Worm (Caenorhabditis elegans): ENCODE results near the gene ugt-11.
"Not testable (repeated sequence)": the region's sequence is repeated elsewhere in the genome, so short reads cannot be mapped to it uniquely, and the experiment has no call there.

Gene ugt-11

ce11 chrV:4913853-4914252 is 19.0 kb upstream of the ugt-11 start:
- TF ChIP-seq tbx-11 (GFP tag; IDR thresholded peaks at IDR 0.05) (no peak), sea-1 (GFP tag; conservative IDR thresholded peaks at IDR 0.05) (no peak), tra-4 (tag; optimal IDR thresholded peaks at IDR 0.05) (no peak), ceh-13 (GFP tag; optimal IDR thresholded peaks at IDR 0.05) (no peak), hnd-1 (tag; optimal IDR thresholded peaks at IDR 0.05) (no peak), F13C5.2 (tag; optimal IDR thresholded peaks at IDR 0.05) (no peak), hmbx-1 (tag; optimal IDR thresholded peaks at IDR 0.05) (no peak), aly-1 (tag; optimal IDR thresholded peaks at IDR 0.05) (no peak), tbx-37 (GFP tag; conservative IDR thresholded peaks at IDR 0.05) (no peak), pes-1 (GFP tag; IDR thresholded peaks at IDR 0.05) (no peak), ets-7 (tag; optimal IDR thresholded peaks at IDR 0.05) (no peak), hmg-4 (GFP tag; optimal IDR thresholded peaks at IDR 0.05) (no peak), ceh-36 (tag; optimal IDR thresholded peaks at IDR 0.05) (no peak), B0310.2 (tag; optimal IDR thresholded peaks at IDR 0.05) (no peak), scrt-1 (GFP tag; IDR thresholded peaks at IDR 0.05) (no peak), flt-1 (GFP tag; IDR thresholded peaks at IDR 0.05) (no peak), ama-1 (optimal IDR thresholded peaks at IDR 0.05) (no peak)

ce11 chrV:4912313-4912712 is 17.4 kb upstream of the ugt-11 start, which contains the start of gene H23N18.5:
TSS of gene H23N18.5 (minus strand) at chrV:4912381.
- TF ChIP-seq B0310.2 (tag; optimal IDR thresholded peaks at IDR 0.05) (no peak), flt-1 (GFP tag; IDR thresholded peaks at IDR 0.05) (no peak), ceh-13 (GFP tag; optimal IDR thresholded peaks at IDR 0.05) (no peak), hnd-1 (tag; optimal IDR thresholded peaks at IDR 0.05) (no peak), tbx-37 (GFP tag; conservative IDR thresholded peaks at IDR 0.05) (no peak), ceh-36 (tag; optimal IDR thresholded peaks at IDR 0.05) (no peak), hmg-4 (GFP tag; optimal IDR thresholded peaks at IDR 0.05) (no peak), ama-1 (optimal IDR thresholded peaks at IDR 0.05) (no peak), ets-7 (tag; optimal IDR thresholded peaks at IDR 0.05) (no peak), hmbx-1 (tag; optimal IDR thresholded peaks at IDR 0.05) (no peak), tra-4 (tag; optimal IDR thresholded peaks at IDR 0.05) (no peak), aly-1 (tag; optimal IDR thresholded peaks at IDR 0.05) (no peak), pes-1 (GFP tag; IDR thresholded peaks at IDR 0.05) (no peak), F13C5.2 (tag; optimal IDR thresholded peaks at IDR 0.05) (no peak), sea-1 (GFP tag; conservative IDR thresholded peaks at IDR 0.05) (no peak), scrt-1 (GFP tag; IDR thresholded peaks at IDR 0.05) (no peak)

ce11 chrV:4908591-4908990 is 13.7 kb upstream of the ugt-11 start, which contains the start of gene ugt-13:
TSS of gene ugt-13 (plus strand) at chrV:4908884.
- TF ChIP-seq B0310.2 (tag; optimal IDR thresholded peaks at IDR 0.05) (no peak), ceh-13 (GFP tag; optimal IDR thresholded peaks at IDR 0.05) (no peak), F13C5.2 (tag; optimal IDR thresholded peaks at IDR 0.05) (no peak), flt-1 (GFP tag; IDR thresholded peaks at IDR 0.05) (no peak), tra-4 (tag; optimal IDR thresholded peaks at IDR 0.05) (no peak), ets-7 (tag; optimal IDR thresholded peaks at IDR 0.05) (no peak), tbx-11 (GFP tag; IDR thresholded peaks at IDR 0.05) (no peak), scrt-1 (GFP tag; IDR thresholded peaks at IDR 0.05) (no peak)

- no peak for TF ChIP-seq F13C5.2 (tag; optimal IDR thresholded peaks at IDR 0.05)
- TF ChIP-seq ets-7 (tag; optimal IDR thresholded peaks at IDR 0.05), result no peak
- TF ChIP-seq hmg-4 (GFP tag; optimal IDR thresholded peaks at IDR 0.05), result no peak
- TF ChIP-seq tbx-11 (GFP tag; IDR thresholded peaks at IDR 0.05), result no peak
- TF ChIP-seq ceh-36 (tag; optimal IDR thresholded peaks at IDR 0.05), result no peak
- TF ChIP-seq B0310.2 (tag; optimal IDR thresholded peaks at IDR 0.05), result no peak
- no peak for TF ChIP-seq ceh-13 (GFP tag; optimal IDR thresholded peaks at IDR 0.05)
- TF ChIP-seq hmbx-1 (tag; optimal IDR thresholded peaks at IDR 0.05), result no peak
- no peak for TF ChIP-seq ama-1 (optimal IDR thresholded peaks at IDR 0.05)
Observed at ce11 chrV:4905953-4906352, 11.1 kb upstream of the ugt-11 start, which contains the start of gene ugt-14. TSS of gene ugt-14 (plus strand) at chrV:4906253.

ce11 chrV:4903696-4904095 is 8.8 kb upstream of the ugt-11 start, which contains the start of gene ugt-8:
TSS of gene ugt-8 (plus strand) at chrV:4903930.
- TF ChIP-seq hnd-1 (tag; optimal IDR thresholded peaks at IDR 0.05) (no peak), hmbx-1 (tag; optimal IDR thresholded peaks at IDR 0.05) (no peak), ets-7 (tag; optimal IDR thresholded peaks at IDR 0.05) (no peak), flt-1 (GFP tag; IDR thresholded peaks at IDR 0.05) (no peak), ama-1 (optimal IDR thresholded peaks at IDR 0.05) (no peak), pes-1 (GFP tag; IDR thresholded peaks at IDR 0.05) (no peak), scrt-1 (GFP tag; IDR thresholded peaks at IDR 0.05) (no peak), F13C5.2 (tag; optimal IDR thresholded peaks at IDR 0.05) (no peak), hmg-4 (GFP tag; optimal IDR thresholded peaks at IDR 0.05) (no peak), tbx-11 (GFP tag; IDR thresholded peaks at IDR 0.05) (no peak), tra-4 (tag; optimal IDR thresholded peaks at IDR 0.05) (no peak), ceh-13 (GFP tag; optimal IDR thresholded peaks at IDR 0.05) (no peak), ceh-36 (tag; optimal IDR thresholded peaks at IDR 0.05) (no peak), aly-1 (tag; optimal IDR thresholded peaks at IDR 0.05) (no peak), B0310.2 (tag; optimal IDR thresholded peaks at IDR 0.05) (no peak), tbx-37 (GFP tag; conservative IDR thresholded peaks at IDR 0.05) (no peak), sea-1 (GFP tag; conservative IDR thresholded peaks at IDR 0.05) (no peak)

- TF ChIP-seq hnd-1 (tag; optimal IDR thresholded peaks at IDR 0.05), result no peak
- no peak for TF ChIP-seq sea-1 (GFP tag; conservative IDR thresholded peaks at IDR 0.05)
- TF ChIP-seq aly-1 (tag; optimal IDR thresholded peaks at IDR 0.05), result no peak
- TF ChIP-seq flt-1 (GFP tag; IDR thresholded peaks at IDR 0.05), result no peak
- TF ChIP-seq tbx-37 (GFP tag; conservative IDR thresholded peaks at IDR 0.05), result no peak
- no peak for TF ChIP-seq F13C5.2 (tag; optimal IDR thresholded peaks at IDR 0.05)
- TF ChIP-seq ceh-36 (tag; optimal IDR thresholded peaks at IDR 0.05), result no peak
- TF ChIP-seq tbx-11 (GFP tag; IDR thresholded peaks at IDR 0.05), result no peak
- no peak for TF ChIP-seq scrt-1 (GFP tag; IDR thresholded peaks at IDR 0.05)
- TF ChIP-seq B0310.2 (tag; optimal IDR thresholded peaks at IDR 0.05), result no peak
- TF ChIP-seq ama-1 (optimal IDR thresholded peaks at IDR 0.05), result no peak
- no peak for TF ChIP-seq hmbx-1 (tag; optimal IDR thresholded peaks at IDR 0.05)
- no peak for TF ChIP-seq pes-1 (GFP tag; IDR thresholded peaks at IDR 0.05)
- no peak for TF ChIP-seq ets-7 (tag; optimal IDR thresholded peaks at IDR 0.05)
- TF ChIP-seq ceh-13 (GFP tag; optimal IDR thresholded peaks at IDR 0.05), result no peak
- no peak for TF ChIP-seq hmg-4 (GFP tag; optimal IDR thresholded peaks at IDR 0.05)
- TF ChIP-seq tra-4 (tag; optimal IDR thresholded peaks at IDR 0.05), result no peak
Observed at ce11 chrV:4901074-4901473, 6.2 kb upstream of the ugt-11 start, which contains the start of gene ugt-67. TSS of gene ugt-67 (plus strand) at chrV:4901374.

- not testable (repeated sequence) for TF ChIP-seq flt-1 (GFP tag; IDR thresholded peaks at IDR 0.05); sea-1 (GFP tag; conservative IDR thresholded peaks at IDR 0.05); pes-1 (GFP tag; IDR thresholded peaks at IDR 0.05)
Observed at ce11 chrV:4900020-4900419, 5.1 kb upstream of the ugt-11 start, which contains the start of gene ugt-10. TSS of gene ugt-10 (minus strand) at chrV:4900120.
